Worm (Caenorhabditis elegans) whole organism, late embryonic: ENCODE measurements around the gene F02C9.2.

ENCODE experiments used
- ceh-18 ChIP-seq: sonication (generic microtip); optimal IDR thresholded peaks from 2 replicates; lab custom pipeline; 2016; ENCODE audit warnings: missing genetic modification characterization, missing compliant biosample characterization
- ceh-6 ChIP-seq: fragments of 200-800 bp; sonication (Bioruptor generic); optimal IDR thresholded peaks from 2 replicates; lab custom pipeline; 2018; ENCODE audit warnings: mild to moderate bottlenecking, missing genetic modification characterization, missing compliant biosample characterization
- pha-4 ChIP-seq: fragments of 150-350 bp; optimal IDR thresholded peaks from 2 replicates; lab custom pipeline; 2018; ENCODE audit warnings: missing biosample characterization, missing genetic modification reagents, missing genetic modification characterization

- TF ChIP-seq pha-4 (tag; lab: Kevin White, UChicago) (no peak), ceh-18 (tag; lab: Kevin White, UChicago) (no peak), ceh-6 (GFP tag; lab: Kevin White, UChicago) (no peak)
Observed at ce11 chrV:3104134-3104533, 29.4 kb upstream of the F02C9.2 start, which contains the start of gene str-66.
